Fruit fly (Drosophila melanogaster) whole organism, prepupa: Measurements from ENCODE around the gene Fad2.
A peak's percentile ranks its signal among the peaks of the same experiment; 100 is the strongest.

Source experiments
- Blimp-1 ChIP-seq: fragments of 200-800 bp; sonication (Bioruptor generic); optimal IDR thresholded peaks from 3 replicates; lab custom pipeline; 2017; ENCODE audit warnings: missing biosample characterization, missing genetic modification characterization, mild to moderate bottlenecking, moderate library complexity, missing genetic modification reagents
- CG10669 ChIP-seq: fragments of 200-800 bp; sonication (Bioruptor generic); optimal IDR thresholded peaks from 3 replicates; lab custom pipeline; 2018; ENCODE audit warnings: missing biosample characterization, mild to moderate bottlenecking, missing genetic modification characterization, moderate library complexity
- CG11762 ChIP-seq: fragments of 200-800 bp; sonication (Bioruptor generic); optimal IDR thresholded peaks from 3 replicates; lab custom pipeline; 2016; ENCODE audit warnings: missing biosample characterization, missing genetic modification characterization; ENCODE audit not compliant: insufficient read depth
- CG11902 ChIP-seq: fragments of 200-800 bp; sonication (Bioruptor generic); optimal IDR thresholded peaks from 3 replicates; lab custom pipeline; 2016; ENCODE audit warnings: missing biosample characterization, missing genetic modification characterization
- CG15336 ChIP-seq: fragments of 200-800 bp; sonication (Bioruptor generic); IDR thresholded peaks from 2 replicates; pipeline ENCODE4 v1.3.6; 2022; ENCODE audit warnings: missing biosample characterization, missing genetic modification characterization
- CG1621 ChIP-seq: fragments of 200-800 bp; sonication (Bioruptor generic); optimal IDR thresholded peaks from 3 replicates; lab custom pipeline; 2018; ENCODE audit warnings: missing biosample characterization, mild to moderate bottlenecking, missing genetic modification characterization
- CG16779 ChIP-seq: fragments of 200-800 bp; sonication (Bioruptor generic); optimal IDR thresholded peaks from 3 replicates; lab custom pipeline; 2017; ENCODE audit warnings: missing biosample characterization, mild to moderate bottlenecking, missing genetic modification characterization
- CG3032 ChIP-seq: fragments of 200-800 bp; optimal IDR thresholded peaks from 2 replicates; lab custom pipeline; 2019; ENCODE audit warnings: missing biosample characterization, mild to moderate bottlenecking, missing genetic modification characterization, moderate library complexity
- CG31627 ChIP-seq: fragments of 200-800 bp; sonication (Bioruptor generic); optimal IDR thresholded peaks from 3 replicates; lab custom pipeline; 2016; ENCODE audit warnings: missing biosample characterization, missing genetic modification characterization
- CG32006 ChIP-seq: fragments of 200-800 bp; sonication (Bioruptor generic); optimal IDR thresholded peaks from 3 replicates; lab custom pipeline; 2017; ENCODE audit warnings: missing biosample characterization, mild to moderate bottlenecking, missing genetic modification characterization
- CG3919 ChIP-seq: fragments of 200-800 bp; sonication (Bioruptor generic); optimal IDR thresholded peaks from 3 replicates; lab custom pipeline; 2016; ENCODE audit warnings: missing biosample characterization, missing genetic modification characterization
- CG4318 ChIP-seq: fragments of 200-800 bp; sonication (Bioruptor generic); optimal IDR thresholded peaks from 3 replicates; lab custom pipeline; 2017; ENCODE audit warnings: missing biosample characterization, mild to moderate bottlenecking, missing genetic modification characterization
- CG6163 ChIP-seq: fragments of 200-800 bp; sonication (Bioruptor generic); IDR thresholded peaks from 3 replicates; pipeline ENCODE4 v1.3.6; 2022; ENCODE audit warnings: missing biosample characterization, missing genetic modification characterization
- CG6792 ChIP-seq: fragments of 200-800 bp; sonication (Bioruptor generic); optimal IDR thresholded peaks from 3 replicates; lab custom pipeline; 2016; ENCODE audit warnings: missing biosample characterization, missing genetic modification characterization
- CG6808 ChIP-seq: fragments of 200-800 bp; sonication (Bioruptor generic); optimal IDR thresholded peaks from 3 replicates; lab custom pipeline; 2017; ENCODE audit warnings: missing biosample characterization, missing genetic modification characterization, mild to moderate bottlenecking, moderate library complexity, missing genetic modification reagents
- CG6854 ChIP-seq: fragments of 200-800 bp; sonication (Bioruptor generic); optimal IDR thresholded peaks from 2 replicates; lab custom pipeline; 2017; ENCODE audit warnings: missing biosample characterization, mild to moderate bottlenecking, missing genetic modification characterization
- CG8119 ChIP-seq: fragments of 200-800 bp; sonication (Bioruptor generic); IDR thresholded peaks from 3 replicates; pipeline ENCODE4 v1.3.6; 2022; ENCODE audit warnings: missing biosample characterization, missing genetic modification characterization
- CG8319 ChIP-seq: fragments of 200-800 bp; sonication (Bioruptor generic); optimal IDR thresholded peaks from 3 replicates; lab custom pipeline; 2016; ENCODE audit warnings: missing biosample characterization, missing genetic modification characterization
- CG9139 ChIP-seq: fragments of 200-800 bp; sonication (Bioruptor generic); optimal IDR thresholded peaks from 3 replicates; lab custom pipeline; 2017; ENCODE audit warnings: missing biosample characterization, mild to moderate bottlenecking, missing genetic modification characterization
- Eip75B ChIP-seq: fragments of 200-800 bp; sonication (Bioruptor generic); optimal IDR thresholded peaks from 3 replicates; lab custom pipeline; 2016; ENCODE audit warnings: missing biosample characterization, missing genetic modification characterization
- Eip78C ChIP-seq: fragments of 200-800 bp; sonication (Bioruptor generic); peaks from one replicate; lab custom pipeline; 2016; ENCODE audit warnings: missing biosample characterization, missing genetic modification characterization
- Eip93F ChIP-seq: fragments of 200-800 bp; sonication (Bioruptor generic); optimal IDR thresholded peaks from 2 replicates; lab custom pipeline; 2016; ENCODE audit warnings: missing biosample characterization, mild to moderate bottlenecking, missing genetic modification characterization
- Ets21C ChIP-seq: fragments of 200-800 bp; sonication (Bioruptor generic); optimal IDR thresholded peaks from 3 replicates; lab custom pipeline; 2016; ENCODE audit warnings: missing biosample characterization, missing genetic modification characterization
- Ets96B ChIP-seq: fragments of 200-800 bp; optimal IDR thresholded peaks from 2 replicates; lab custom pipeline; 2019; ENCODE audit warnings: missing biosample characterization, mild to moderate bottlenecking, missing genetic modification characterization, moderate library complexity
- Hr38 ChIP-seq: sonication (Bioruptor generic); optimal IDR thresholded peaks from 2 replicates; lab custom pipeline; 2016; ENCODE audit warnings: missing biosample characterization, missing genetic modification characterization
- Hr39 ChIP-seq: fragments of 200-800 bp; sonication (Bioruptor generic); optimal IDR thresholded peaks from 2 replicates; lab custom pipeline; 2016; ENCODE audit warnings: missing biosample characterization, missing genetic modification characterization
- Hr4 ChIP-seq: fragments of 200-800 bp; sonication (Bioruptor generic); optimal IDR thresholded peaks from 3 replicates; lab custom pipeline; 2016; ENCODE audit warnings: missing biosample characterization, missing genetic modification characterization
- Lpt ChIP-seq: fragments of 200-800 bp; sonication (Bioruptor generic); optimal IDR thresholded peaks from 3 replicates; lab custom pipeline; 2016; ENCODE audit warnings: missing biosample characterization, missing genetic modification characterization
- OdsH ChIP-seq: fragments of 200-800 bp; sonication (Bioruptor generic); optimal IDR thresholded peaks from 3 replicates; lab custom pipeline; 2016; ENCODE audit warnings: missing biosample characterization, missing genetic modification characterization
- Smox ChIP-seq: fragments of 200-800 bp; sonication (Bioruptor generic); optimal IDR thresholded peaks from 3 replicates; lab custom pipeline; 2016; ENCODE audit warnings: missing biosample characterization, missing genetic modification characterization
- Sox14 ChIP-seq: fragments of 200-800 bp; sonication (Bioruptor generic); optimal IDR thresholded peaks from 3 replicates; lab custom pipeline; 2016; ENCODE audit warnings: missing biosample characterization, missing genetic modification characterization
- Sox15 ChIP-seq: fragments of 200-800 bp; sonication (Bioruptor generic); optimal IDR thresholded peaks from 3 replicates; lab custom pipeline; 2016; ENCODE audit warnings: missing biosample characterization, missing genetic modification characterization
- achi ChIP-seq: fragments of 200-800 bp; sonication (Bioruptor generic); optimal IDR thresholded peaks from 3 replicates; lab custom pipeline; 2016; ENCODE audit warnings: missing biosample characterization, missing genetic modification characterization
- acj6 ChIP-seq: fragments of 200-800 bp; sonication (Bioruptor generic); optimal IDR thresholded peaks from 3 replicates; lab custom pipeline; 2016; ENCODE audit warnings: missing biosample characterization, missing genetic modification characterization
- cyc ChIP-seq: fragments of 200-800 bp; sonication (Bioruptor generic); optimal IDR thresholded peaks from 3 replicates; lab custom pipeline; 2016; ENCODE audit warnings: missing biosample characterization, missing genetic modification characterization
- dac ChIP-seq: fragments of 200-800 bp; sonication (Bioruptor generic); optimal IDR thresholded peaks from 2 replicates; lab custom pipeline; 2017; ENCODE audit warnings: missing biosample characterization, mild to moderate bottlenecking, missing genetic modification characterization
- esn ChIP-seq: fragments of 200-800 bp; sonication (Bioruptor generic); optimal IDR thresholded peaks from 2 replicates; lab custom pipeline; 2016; ENCODE audit warnings: missing biosample characterization, mild to moderate bottlenecking, missing genetic modification characterization, moderate library complexity
- fd85E ChIP-seq: fragments of 200-800 bp; sonication (Bioruptor generic); optimal IDR thresholded peaks from 3 replicates; lab custom pipeline; 2016; ENCODE audit warnings: missing biosample characterization, missing genetic modification characterization
- fkh ChIP-seq: fragments of 200-800 bp; sonication (Bioruptor generic); optimal IDR thresholded peaks from 3 replicates; lab custom pipeline; 2017; ENCODE audit warnings: missing biosample characterization, mild to moderate bottlenecking, missing genetic modification characterization, moderate library complexity
- lz ChIP-seq: fragments of 200-800 bp; sonication (Bioruptor generic); optimal IDR thresholded peaks from 3 replicates; lab custom pipeline; 2016; ENCODE audit warnings: missing biosample characterization, missing genetic modification characterization
- net ChIP-seq: fragments of 200-800 bp; sonication (Bioruptor generic); optimal IDR thresholded peaks from 3 replicates; lab custom pipeline; 2016; ENCODE audit warnings: missing biosample characterization, missing genetic modification characterization
- salr ChIP-seq, 2 experiments: fragments of 200-800 bp; sonication (Bioruptor generic); optimal IDR thresholded peaks; 3 replicates each; lab custom pipeline; 2016 to 2018; ENCODE audit warnings: missing biosample characterization in 2 of 2, missing genetic modification characterization in 2 of 2, mild to moderate bottlenecking in 1 of 2
- spab ChIP-seq: fragments of 200-800 bp; sonication (Bioruptor generic); optimal IDR thresholded peaks from 2 replicates; lab custom pipeline; 2017; ENCODE audit warnings: missing biosample characterization, mild to moderate bottlenecking, missing genetic modification characterization, missing genetic modification reagents
- svp ChIP-seq: fragments of 200-800 bp; sonication (Bioruptor generic); peaks from one replicate; lab custom pipeline; 2016; ENCODE audit warnings: missing biosample characterization, missing genetic modification characterization
- topi ChIP-seq: fragments of 200-800 bp; sonication (Bioruptor generic); optimal IDR thresholded peaks from 3 replicates; lab custom pipeline; 2016; ENCODE audit warnings: missing biosample characterization, missing genetic modification characterization
- vri ChIP-seq: fragments of 200-800 bp; sonication (Bioruptor generic); optimal IDR thresholded peaks from 3 replicates; lab custom pipeline; 2016; ENCODE audit warnings: missing biosample characterization, mild to moderate bottlenecking, missing genetic modification characterization

The Fad2 gene

DNA sequence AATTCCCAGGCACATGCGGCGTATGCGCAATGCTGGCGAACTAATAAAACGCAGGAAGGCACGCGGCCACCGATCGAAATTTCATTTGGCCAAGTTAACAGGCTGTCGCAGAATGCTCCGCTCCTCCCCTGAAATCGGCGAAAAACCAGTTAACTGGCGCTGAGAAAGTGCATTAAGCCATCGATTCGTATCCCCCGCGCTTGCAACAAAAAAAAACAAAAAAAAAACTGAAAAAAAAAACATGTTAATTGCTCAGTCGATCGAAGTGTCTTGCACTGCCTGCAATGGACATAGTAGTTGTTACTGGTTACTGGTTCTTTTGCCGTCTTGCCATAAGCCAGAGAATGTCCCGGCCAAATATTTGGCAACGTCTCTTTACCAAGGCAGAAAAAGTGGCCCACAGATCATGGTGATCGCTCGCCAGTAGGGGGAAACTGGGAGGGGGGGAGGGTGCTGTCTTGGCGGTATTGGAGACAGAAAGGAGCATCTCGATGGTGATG, 29.5 kb downstream of the Fad2 start (continued):
- TF ChIP-seq CG4318 (no peak), spab (no peak), Hr4 (GFP tag; lab: Kevin White, UChicago) (no peak), Ets21C (GFP tag; lab: Kevin White, UChicago) (no peak), Lpt (GFP tag; lab: Kevin White, UChicago) (peak; percentile 18), topi (GFP tag; lab: Kevin White, UChicago) (no peak), CG6792 (GFP tag; lab: Kevin White, UChicago) (no peak), OdsH (GFP tag; lab: Kevin White, UChicago) (no peak), CG3032 (tag; lab: Kevin White, UChicago) (no peak), achi (no peak), salr (GFP tag; optimal IDR thresholded peaks at IDR 0.05; lab: Kevin White, UChicago) (no peak), CG11902 (GFP tag; lab: Kevin White, UChicago) (no peak), Blimp-1 (GFP tag; lab: Kevin White, UChicago) (no peak), Sox15 (GFP tag; lab: Kevin White, UChicago) (no peak), CG8119 (GFP tag; lab: Robert Waterston, UW) (peak; percentile 64), CG11762 (GFP tag; lab: Kevin White, UChicago) (no peak), vri (GFP tag; lab: Kevin White, UChicago) (no peak), Sox14 (GFP tag; lab: Kevin White, UChicago) (no peak), Eip75B (no peak), fd85E (GFP tag; lab: Kevin White, UChicago) (no peak), CG16779 (tag; lab: Kevin White, UChicago) (peak; percentile 29), CG9139 (GFP tag; lab: Kevin White, UChicago) (no peak), CG1621 (tag; lab: Kevin White, UChicago) (no peak), CG3919 (peak; percentile 12), Eip78C (GFP tag; lab: Kevin White, UChicago) (peak; percentile 47), CG6808 (GFP tag; lab: Kevin White, UChicago) (no peak), acj6 (GFP tag; lab: Kevin White, UChicago) (no peak), CG15336 (GFP tag; lab: Robert Waterston, UW) (peak; percentile 69), svp (GFP tag; lab: Kevin White, UChicago) (no peak), fkh (GFP tag; lab: Kevin White, UChicago) (no peak), CG8319 (no peak), Hr39 (no peak)
- TF ChIP-seq, all 60 proteins: peak for 13

DNA sequence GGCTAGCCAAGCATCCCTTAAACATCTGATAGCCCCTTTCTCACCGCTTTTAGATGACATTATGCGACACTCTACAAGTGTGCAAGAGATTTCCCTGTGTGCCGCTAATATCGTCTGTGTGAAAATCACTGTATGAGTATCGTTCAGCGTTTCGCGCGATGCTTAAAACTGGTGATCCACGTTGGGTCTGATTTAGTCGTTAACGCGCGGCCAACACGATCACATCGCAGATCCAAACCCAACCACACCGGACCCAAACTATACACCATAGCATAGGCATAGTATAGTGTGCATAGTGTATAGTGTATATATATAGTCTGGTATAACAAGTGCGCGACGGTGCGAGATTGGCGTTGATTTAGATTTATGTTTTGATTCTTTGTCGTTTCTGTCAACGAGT, 30.5 kb downstream of the Fad2 start, which contains the start of gene CG7888:
Gene CG7888 (plus strand): TSS at position 193 of the 400 bp plus-strand sequence.
- TF ChIP-seq Smox (GFP tag; lab: Kevin White, UChicago) (no peak), CG15336 (GFP tag; lab: Robert Waterston, UW) (0 out of 2 replicates have a peak, but pooled peaks have one; percentile 11)

DNA sequence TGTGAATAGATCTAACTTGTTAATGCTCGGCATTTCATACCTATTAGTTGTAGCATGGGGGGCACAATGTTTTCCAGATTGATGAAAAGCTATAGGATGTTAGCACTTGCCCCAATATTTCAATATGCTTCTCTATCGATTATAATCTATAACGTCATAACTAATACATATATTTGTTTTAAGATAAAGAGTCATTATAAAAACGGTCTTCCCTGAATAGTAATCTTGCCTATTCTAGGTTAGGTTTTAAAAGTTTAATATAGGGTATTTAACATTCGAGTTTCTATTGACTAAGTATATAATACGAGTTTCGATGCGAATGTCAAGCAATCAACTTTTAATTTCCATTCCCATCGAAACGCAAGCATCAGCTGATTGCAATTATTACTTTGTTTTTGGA, 37.9 kb downstream of the Fad2 start, which contains the start of the genes CG6321 and Blos2:
Gene CG6321 (minus strand): TSS at position 25 of the 400 bp plus-strand sequence.
Gene Blos2 (plus strand): TSS at position 372 of the 400 bp plus-strand sequence.
- TF ChIP-seq CG6163 (peak; percentile 70), lz (GFP tag; lab: Kevin White, UChicago) (peak; percentile 76), CG3032 (tag; lab: Kevin White, UChicago) (peak; percentile 73), net (GFP tag; lab: Kevin White, UChicago) (peak; percentile 70), Ets96B (peak; percentile 77), esn (GFP tag; lab: Kevin White, UChicago) (peak; percentile 85), CG10669 (GFP tag; lab: Kevin White, UChicago) (peak; percentile 58), Hr39 (peak; percentile 65), CG31627 (GFP tag; lab: Kevin White, UChicago) (peak; percentile 72), Eip93F (no peak), CG11902 (GFP tag; lab: Kevin White, UChicago) (peak; percentile 43), Smox (GFP tag; lab: Kevin White, UChicago) (peak; percentile 75), Eip75B (peak; percentile 67), Sox14 (GFP tag; lab: Kevin White, UChicago) (peak; percentile 76), Sox15 (GFP tag; lab: Kevin White, UChicago) (peak; percentile 20), CG6854 (GFP tag; lab: Kevin White, UChicago) (peak; percentile 19), cyc (GFP tag; lab: Kevin White, UChicago) (peak; percentile 63), Hr38 (GFP tag; lab: Kevin White, UChicago) (no peak), CG32006 (GFP tag; lab: Kevin White, UChicago) (peak; percentile 81), dac (GFP tag; lab: Kevin White, UChicago) (peak; percentile 13), CG8119 (GFP tag; lab: Robert Waterston, UW) (peak; percentile 81; the same call in 2 of the 3 replicates), CG4318 (peak; percentile 37), CG8319 (peak; percentile 14), CG6792 (GFP tag; lab: Kevin White, UChicago) (peak; percentile 75), topi (GFP tag; lab: Kevin White, UChicago) (peak; percentile 79), fkh (GFP tag; lab: Kevin White, UChicago) (peak; percentile 49), vri (GFP tag; lab: Kevin White, UChicago) (peak; percentile 51), CG11762 (GFP tag; lab: Kevin White, UChicago) (peak; percentile 35)
